Fruit fly (Drosophila melanogaster): ENCODE results near the gene jb.

jb gene

dm6 chrX:20416433-20416832, 25.8 kb upstream of the jb start, which contains the start of gene Obp19b:
Gene Obp19b, plus strand, starts transcription at chrX:20416733.
- TF ChIP-seq ss (GFP tag; optimal IDR thresholded peaks at IDR 0.05): no peak
- TF ChIP-seq CG1621 (tag; optimal IDR thresholded peaks at IDR 0.05): no peak
- no peak for TF ChIP-seq dsx (GFP tag; optimal IDR thresholded peaks at IDR 0.05; ENCODE audit: poor library complexity, severe bottlenecking)
- no peak for TF ChIP-seq Hr39 (GFP tag; optimal IDR thresholded peaks at IDR 0.05)
- no peak for TF ChIP-seq OdsH (GFP tag; optimal IDR thresholded peaks at IDR 0.05)
- no peak for TF ChIP-seq CG10631 (GFP tag; optimal IDR thresholded peaks at IDR 0.05)
- TF ChIP-seq cyc (GFP tag; optimal IDR thresholded peaks at IDR 0.05): no peak
- TF ChIP-seq Sox102F (GFP tag; optimal IDR thresholded peaks at IDR 0.05): no peak
- no peak for TF ChIP-seq dac (GFP tag; optimal IDR thresholded peaks at IDR 0.05)

- TF ChIP-seq Smox (GFP tag; optimal IDR thresholded peaks at IDR 0.05) (no peak), Hr39 (GFP tag; optimal IDR thresholded peaks at IDR 0.05) (no peak), CG11294 (GFP tag; IDR thresholded peaks at IDR 0.05) (no peak)
Observed at dm6 chrX:20415444-20415843, 24.8 kb upstream of the jb start, which contains the start of gene Obp19a. Gene Obp19a, plus strand, starts transcription at chrX:20415744.

dm6 chrX:20414099-20414498, 23.5 kb upstream of the jb start, which contains the start of gene CG15458:
Gene CG15458, minus strand, starts transcription at chrX:20414199.
- TF ChIP-seq CG11762 (GFP tag; optimal IDR thresholded peaks at IDR 0.05; ENCODE audit: insufficient read depth) (no peak), CG8319 (GFP tag; optimal IDR thresholded peaks at IDR 0.05) (no peak)

dm6 chrX:20413481-20413880, 22.9 kb upstream of the jb start, which contains the start of gene CG15459:
Gene CG15459, minus strand, starts transcription at chrX:20413581.
- TF ChIP-seq CG8632 (GFP tag; optimal IDR thresholded peaks at IDR 0.05): no peak
- no peak for TF ChIP-seq CG6792 (GFP tag; optimal IDR thresholded peaks at IDR 0.05)
- TF ChIP-seq CG1621 (tag; optimal IDR thresholded peaks at IDR 0.05): no peak
- TF ChIP-seq ss (GFP tag; optimal IDR thresholded peaks at IDR 0.05): no peak
- no peak for TF ChIP-seq Ets21C (GFP tag; optimal IDR thresholded peaks at IDR 0.05)
- TF ChIP-seq Smox (GFP tag; optimal IDR thresholded peaks at IDR 0.05): no peak
- TF ChIP-seq CG34406 (GFP tag; optimal IDR thresholded peaks at IDR 0.05): no peak
- TF ChIP-seq dac (GFP tag; optimal IDR thresholded peaks at IDR 0.05): no peak
- TF ChIP-seq spab (GFP tag; optimal IDR thresholded peaks at IDR 0.05): no peak
- no peak for TF ChIP-seq CG8119 (GFP tag; IDR thresholded peaks at IDR 0.05)
- no peak for TF ChIP-seq Eip93F (GFP tag; optimal IDR thresholded peaks at IDR 0.05)
- no peak for TF ChIP-seq topi (GFP tag; optimal IDR thresholded peaks at IDR 0.05)
- no peak for TF ChIP-seq acj6 (GFP tag; optimal IDR thresholded peaks at IDR 0.05)

- TF ChIP-seq CG31627 (GFP tag; optimal IDR thresholded peaks at IDR 0.05) (no peak), Blimp-1 (GFP tag; optimal IDR thresholded peaks at IDR 0.05) (no peak), vri (GFP tag; optimal IDR thresholded peaks at IDR 0.05) (no peak), CG32006 (GFP tag; optimal IDR thresholded peaks at IDR 0.05) (no peak), CG6163 (GFP tag; IDR thresholded peaks at IDR 0.05) (no peak), Met (GFP tag; optimal IDR thresholded peaks at IDR 0.05) (no peak), topi (GFP tag; optimal IDR thresholded peaks at IDR 0.05) (no peak), Sox14 (GFP tag; optimal IDR thresholded peaks at IDR 0.05) (no peak), achi (GFP tag; optimal IDR thresholded peaks at IDR 0.05) (no peak), CG6808 (GFP tag; optimal IDR thresholded peaks at IDR 0.05) (no peak), CG11294 (GFP tag; IDR thresholded peaks at IDR 0.05) (no peak), fd85E (GFP tag; optimal IDR thresholded peaks at IDR 0.05) (no peak), svp (GFP tag) (no peak), ss (GFP tag; optimal IDR thresholded peaks at IDR 0.05) (no peak), CG11762 (GFP tag; optimal IDR thresholded peaks at IDR 0.05; ENCODE audit: insufficient read depth) (no peak), Eip78C (GFP tag) (no peak), fkh (GFP tag; optimal IDR thresholded peaks at IDR 0.05) (no peak)
Observed at dm6 chrX:20411635-20412034, 21.0 kb upstream of the jb start.

All from whole organism, prepupa.